Worm (Caenorhabditis elegans): ENCODE results near the gene tsp-20.

- TF ChIP-seq ZK546.5 (tag; optimal IDR thresholded peaks at IDR 0.05) = no peak
- no peak for TF ChIP-seq nhr-76 (tag; optimal IDR thresholded peaks at IDR 0.05)
- TF ChIP-seq mdl-1 (tag; optimal IDR thresholded peaks at IDR 0.05) = no peak
These were observed 40.5 kb downstream of the tsp-20 start for ce11 chrX:11993327-11993726.
